Fruit fly (Drosophila melanogaster) S2 (cell line): ENCODE data around the gene gish.

Experiments
- CG8478 ChIP-seq: fragments of >200 bp; optimal IDR thresholded peaks from 2 replicates; lab custom pipeline; 2018
- CTCF ChIP-seq, 2 experiments: fragments of >200 bp; optimal IDR thresholded peaks; 2 replicates each; lab custom pipeline; 2018

dm6 chr3R:16337053-16337385 lies 64.8 kb downstream of the gish start:
- TF ChIP-seq CG8478 (lab: Kevin White, UChicago) (no peak), CTCF (optimal IDR thresholded peaks at IDR 0.05; lab: Kevin White, UChicago) (no peak)
